Worm (Caenorhabditis elegans): ENCODE results near the gene tank-1.
"Not testable (repeated sequence)": the region's sequence is repeated elsewhere in the genome, so short reads cannot be mapped to it uniquely, and the experiment has no call there.

ce11 chrV:1257929-1258328, 27.6 kb downstream of the tank-1 start:
- TF ChIP-seq Y79H2A.3 (GFP tag; conservative IDR thresholded peaks at IDR 0.05); F57A8.1 (GFP tag; optimal IDR thresholded peaks at IDR 0.05): not testable (repeated sequence)
